Fruit fly (Drosophila melanogaster) S2 (cell line): ENCODE data around the gene CG14860.

Source experiments
- CG8478 ChIP-seq: fragments of >200 bp; optimal IDR thresholded peaks from 2 replicates; lab custom pipeline; 2018
- CTCF ChIP-seq, 2 experiments: fragments of >200 bp; optimal IDR thresholded peaks; 2 replicates each; lab custom pipeline; 2018

DNA sequence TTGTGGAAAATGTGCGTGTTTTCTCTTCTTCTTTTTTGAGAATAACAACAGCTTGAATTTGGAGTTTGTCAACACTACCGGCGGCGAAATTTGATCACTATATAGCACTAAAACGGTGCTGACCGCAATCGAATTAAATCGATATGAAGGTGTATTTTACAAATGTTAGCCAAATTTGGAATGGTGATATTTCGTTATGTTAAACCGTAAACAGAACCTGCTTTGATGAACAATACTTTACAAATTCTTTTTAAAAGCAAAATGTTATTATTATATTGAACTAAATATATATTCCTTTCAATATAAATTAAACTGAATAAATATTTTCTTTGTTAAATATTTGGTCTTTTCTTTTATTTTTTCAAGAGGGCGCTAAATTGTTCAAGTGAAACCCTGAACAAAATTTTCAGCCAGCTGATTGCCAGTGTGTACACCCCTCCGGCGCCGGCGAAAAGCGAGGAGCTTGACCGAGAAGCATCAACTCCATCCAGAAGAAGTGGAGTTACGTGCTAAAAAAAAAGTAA lies 8.5 kb upstream of the CG14860 start, which contains the start of the genes Rrp6, CG33331 and CG33332:
- TF ChIP-seq CG8478 (no peak), CTCF (optimal IDR thresholded peaks at IDR 0.05; lab: Kevin White, UChicago) (no peak)
